Fruit fly (Drosophila melanogaster) whole organism, embryonic: ENCODE data around the gene CalpB.

ENCODE experiments used
- B-H1 ChIP-seq: fragments of 200-800 bp; sonication (Bioruptor generic); IDR thresholded peaks from 3 replicates; pipeline ENCODE4 v1.3.6; 2022; ENCODE audit warnings: missing biosample characterization, missing genetic modification characterization
- CG10543 ChIP-seq: fragments of 200-800 bp; sonication (Bioruptor generic); optimal IDR thresholded peaks from 3 replicates; lab custom pipeline; 2017; ENCODE audit warnings: missing biosample characterization, mild to moderate bottlenecking, missing genetic modification characterization, moderate library complexity
- CG11504 ChIP-seq: fragments of 200-800 bp; sonication (Bioruptor generic); optimal IDR thresholded peaks from 3 replicates; lab custom pipeline; 2019; ENCODE audit warnings: missing biosample characterization, mild to moderate bottlenecking, missing genetic modification characterization, moderate library complexity
- CG12219 ChIP-seq: fragments of 200-800 bp; sonication (Bioruptor generic); optimal IDR thresholded peaks from 3 replicates; lab custom pipeline; 2018; ENCODE audit warnings: missing biosample characterization, mild to moderate bottlenecking, missing genetic modification characterization
- CG13775 ChIP-seq: fragments of 200-800 bp; sonication (Bioruptor generic); optimal IDR thresholded peaks from 3 replicates; lab custom pipeline; 2017; ENCODE audit warnings: missing biosample characterization, mild to moderate bottlenecking, missing genetic modification characterization
- CG14965 ChIP-seq: fragments of 200-800 bp; sonication (Bioruptor generic); optimal IDR thresholded peaks from 2 replicates; lab custom pipeline; 2016; ENCODE audit warnings: missing biosample characterization, missing genetic modification characterization, borderline replicate concordance
- CG15073 ChIP-seq: fragments of 200-800 bp; sonication (Bioruptor generic); optimal IDR thresholded peaks from 2 replicates; lab custom pipeline; 2016; ENCODE audit warnings: missing biosample characterization, missing genetic modification characterization
- CG18011 ChIP-seq: fragments of 200-800 bp; sonication (Bioruptor generic); optimal IDR thresholded peaks from 2 replicates; lab custom pipeline; 2017; ENCODE audit warnings: missing biosample characterization, missing genetic modification characterization, mild to moderate bottlenecking, moderate library complexity, missing genotype
- CG2199 ChIP-seq: fragments of 200-800 bp; sonication (Bioruptor generic); IDR thresholded peaks from 3 replicates; pipeline ENCODE4 v1.3.6; 2022; ENCODE audit warnings: missing biosample characterization, missing genetic modification characterization
- CG3163 ChIP-seq: fragments of 200-800 bp; sonication (Bioruptor generic); optimal IDR thresholded peaks from 3 replicates; lab custom pipeline; 2016; ENCODE audit warnings: missing biosample characterization, missing genetic modification characterization
- CG32772 ChIP-seq: fragments of 200-800 bp; sonication (Bioruptor generic); IDR thresholded peaks from 2 replicates; pipeline ENCODE4 v1.3.6; 2022; ENCODE audit warnings: missing biosample characterization, missing genetic modification characterization
- CG3281 ChIP-seq: fragments of 200-800 bp; sonication (Bioruptor generic); optimal IDR thresholded peaks from 3 replicates; lab custom pipeline; 2017; ENCODE audit warnings: missing biosample characterization, mild to moderate bottlenecking, missing genetic modification characterization
- CG33557 ChIP-seq: fragments of 200-800 bp; sonication (Bioruptor generic); optimal IDR thresholded peaks from 2 replicates; lab custom pipeline; 2019; ENCODE audit warnings: missing biosample characterization, mild to moderate bottlenecking, missing genetic modification characterization, moderate library complexity
- CG4360 ChIP-seq: fragments of 200-800 bp; sonication (Bioruptor generic); IDR thresholded peaks from 2 replicates; pipeline ENCODE4 v1.3.6; 2022; ENCODE audit warnings: missing biosample characterization, missing genetic modification characterization
- CG4820 ChIP-seq: fragments of 200-800 bp; sonication (Bioruptor generic); optimal IDR thresholded peaks from 3 replicates; lab custom pipeline; 2016; ENCODE audit warnings: missing biosample characterization, missing genetic modification characterization
- CG7556 ChIP-seq: fragments of 200-800 bp; sonication (Bioruptor generic); optimal IDR thresholded peaks from 2 replicates; lab custom pipeline; 2017; ENCODE audit warnings: missing biosample characterization, mild to moderate bottlenecking, missing genetic modification characterization
- CG7928 ChIP-seq: fragments of 200-800 bp; sonication (Bioruptor generic); optimal IDR thresholded peaks from 2 replicates; lab custom pipeline; 2017; ENCODE audit warnings: missing biosample characterization, mild to moderate bottlenecking, missing genetic modification characterization
- CG8290 ChIP-seq, 3 experiments: fragments of 200-800 bp; sonication (Bioruptor generic); optimal IDR thresholded peaks; 2 replicates each; lab custom pipeline; 2016 to 2019; ENCODE audit warnings: missing biosample characterization in 3 of 3, missing genetic modification characterization in 3 of 3, mild to moderate bottlenecking in 2 of 3, moderate library complexity in 1 of 3
- CG8359 ChIP-seq: fragments of 200-800 bp; sonication (Bioruptor generic); optimal IDR thresholded peaks from 2 replicates; lab custom pipeline; 2017; ENCODE audit warnings: missing biosample characterization, mild to moderate bottlenecking, missing genetic modification characterization, borderline replicate concordance
- CG9932 ChIP-seq: fragments of 200-800 bp; sonication (Bioruptor generic); IDR thresholded peaks from 2 replicates; pipeline ENCODE4 v1.3.6; 2022; ENCODE audit warnings: missing biosample characterization, missing genetic modification characterization
- Dad ChIP-seq: fragments of 200-800 bp; sonication (Bioruptor generic); optimal IDR thresholded peaks from 3 replicates; lab custom pipeline; 2016; ENCODE audit warnings: missing biosample characterization, missing genetic modification characterization
- Dip2 ChIP-seq: fragments of 200-800 bp; sonication (Bioruptor generic); IDR thresholded peaks from 2 replicates; pipeline ENCODE4 v1.3.6; 2022; ENCODE audit warnings: missing biosample characterization, missing genetic modification characterization
- Eip74EF ChIP-seq, 2 experiments: fragments of 200-800 bp in 1 of 2; fragments of >200 bp in 1 of 2; sonication (Bioruptor generic) in 1 of 2; optimal IDR thresholded peaks; 2 replicates each; lab custom pipeline; 2017 to 2019; ENCODE audit warnings: missing biosample characterization in 2 of 2, missing genetic modification characterization in 2 of 2, mild to moderate bottlenecking in 1 of 2, moderate library complexity in 1 of 2
- Fer3 ChIP-seq: fragments of 200-800 bp; sonication (Bioruptor generic); optimal IDR thresholded peaks from 2 replicates; lab custom pipeline; 2018; ENCODE audit warnings: missing biosample characterization, mild to moderate bottlenecking, missing genetic modification characterization, moderate library complexity
- HLHmδ ChIP-seq: fragments of 200-800 bp; sonication (Bioruptor generic); optimal IDR thresholded peaks from 2 replicates; lab custom pipeline; 2018; ENCODE audit warnings: missing biosample characterization, mild to moderate bottlenecking, missing genetic modification characterization, moderate library complexity
- Hr51 ChIP-seq, 2 experiments: fragments of 200-800 bp; sonication (Bioruptor generic); optimal IDR thresholded peaks; 2 replicates in 1 of 2; 3 replicates in 1 of 2; lab custom pipeline; 2016 to 2018; ENCODE audit warnings: missing biosample characterization in 2 of 2, missing genetic modification characterization in 2 of 2, mild to moderate bottlenecking in 1 of 2, moderate library complexity in 1 of 2
- Hsf ChIP-seq: fragments of 200-800 bp; sonication (Bioruptor generic); optimal IDR thresholded peaks from 3 replicates; lab custom pipeline; 2016; ENCODE audit warnings: missing biosample characterization, missing genetic modification characterization
- MBD-R2 ChIP-seq: fragments of 200-800 bp; sonication (Bioruptor generic); IDR thresholded peaks from 2 replicates; pipeline ENCODE4 v1.3.6; 2022; ENCODE audit warnings: missing biosample characterization, missing genetic modification characterization
- Oli ChIP-seq: fragments of 200-800 bp; sonication (Bioruptor generic); optimal IDR thresholded peaks from 2 replicates; lab custom pipeline; 2018; ENCODE audit warnings: missing biosample characterization, mild to moderate bottlenecking, missing genetic modification characterization, moderate library complexity
- Ravus ChIP-seq: fragments of 200-800 bp; sonication (Bioruptor generic); IDR thresholded peaks from 2 replicates; pipeline ENCODE4 v1.3.6; 2022; ENCODE audit warnings: missing biosample characterization, missing genetic modification characterization
- Sox102F ChIP-seq: fragments of 200-800 bp; sonication (Bioruptor generic); optimal IDR thresholded peaks from 2 replicates; lab custom pipeline; 2018; ENCODE audit warnings: missing biosample characterization, mild to moderate bottlenecking, missing genetic modification characterization, moderate library complexity
- Stat92E ChIP-seq, 3 experiments: fragments of >200 bp in 2 of 3; fragments of 200-800 bp in 1 of 3; sonication (Bioruptor generic) in 1 of 3; optimal IDR thresholded peaks; 2 replicates each; lab custom pipeline; 2017 to 2019; ENCODE audit warnings: missing biosample characterization in 3 of 3, missing genetic modification characterization in 3 of 3, mild to moderate bottlenecking in 1 of 3, moderate library complexity in 1 of 3
- ase ChIP-seq: fragments of 200-800 bp; sonication (Bioruptor generic); IDR thresholded peaks from 3 replicates; pipeline ENCODE4 v1.3.6; 2022; ENCODE audit warnings: missing biosample characterization, missing genetic modification characterization
- cad ChIP-seq: fragments of >200 bp; optimal IDR thresholded peaks from 2 replicates; lab custom pipeline; 2017; ENCODE audit warnings: missing biosample characterization, missing genetic modification characterization
- dan ChIP-seq: fragments of 200-800 bp; sonication (Bioruptor generic); IDR thresholded peaks from 2 replicates; pipeline ENCODE4 v1.3.6; 2022; ENCODE audit warnings: missing biosample characterization, missing genetic modification characterization
- fu2 ChIP-seq: fragments of 200-800 bp; sonication (Bioruptor generic); optimal IDR thresholded peaks from 2 replicates; lab custom pipeline; 2016; ENCODE audit warnings: missing biosample characterization, missing genetic modification characterization
- hbn ChIP-seq: fragments of 200-800 bp; sonication (Bioruptor generic); IDR thresholded peaks from 2 replicates; pipeline ENCODE4 v1.3.6; 2022; ENCODE audit warnings: missing biosample characterization, missing genetic modification characterization; ENCODE audit not compliant: partially characterized antibody
- inv ChIP-seq: fragments of 200-800 bp; sonication (Bioruptor generic); IDR thresholded peaks from 2 replicates; pipeline ENCODE4 v1.3.6; 2022; ENCODE audit warnings: missing biosample characterization, missing genetic modification characterization; ENCODE audit not compliant: partially characterized antibody
- luna ChIP-seq: fragments of 200-800 bp; sonication (Bioruptor generic); optimal IDR thresholded peaks from 2 replicates; lab custom pipeline; 2016; ENCODE audit warnings: missing biosample characterization, missing genetic modification characterization
- nau ChIP-seq: fragments of 200-800 bp; sonication (Bioruptor generic); optimal IDR thresholded peaks from 3 replicates; lab custom pipeline; 2017; ENCODE audit warnings: missing biosample characterization, mild to moderate bottlenecking, missing genetic modification characterization, missing genetic modification reagents
- nom ChIP-seq: fragments of 200-800 bp; sonication (Bioruptor generic); optimal IDR thresholded peaks from 2 replicates; lab custom pipeline; 2017; ENCODE audit warnings: missing biosample characterization, missing genetic modification characterization, mild to moderate bottlenecking, moderate library complexity, missing genetic modification reagents
- slou ChIP-seq: fragments of 200-800 bp; sonication (Bioruptor generic); optimal IDR thresholded peaks from 3 replicates; lab custom pipeline; 2016; ENCODE audit warnings: missing biosample characterization, missing genetic modification characterization
- stc ChIP-seq: fragments of 200-800 bp; sonication (Bioruptor generic); IDR thresholded peaks from 2 replicates; pipeline ENCODE4 v1.3.6; 2022; ENCODE audit warnings: missing biosample characterization, missing genetic modification characterization
- tin ChIP-seq: fragments of 200-800 bp; sonication (Bioruptor generic); optimal IDR thresholded peaks from 3 replicates; lab custom pipeline; 2016; ENCODE audit warnings: missing biosample characterization, missing genetic modification characterization
- tll ChIP-seq, 2 experiments: fragments of 200-800 bp in 1 of 2; fragments of >200 bp in 1 of 2; sonication (Bioruptor generic) in 1 of 2; optimal IDR thresholded peaks; 2 replicates each; lab custom pipeline; 2017 to 2019; ENCODE audit warnings: missing biosample characterization in 2 of 2, missing genetic modification characterization in 2 of 2, mild to moderate bottlenecking in 1 of 2, moderate library complexity in 1 of 2
- trem ChIP-seq: fragments of 200-800 bp; optimal IDR thresholded peaks from 3 replicates; lab custom pipeline; 2019; ENCODE audit warnings: missing biosample characterization, mild to moderate bottlenecking, missing genetic modification characterization, moderate library complexity
- unc-4 ChIP-seq: fragments of 200-800 bp; sonication (Bioruptor generic); IDR thresholded peaks from 2 replicates; pipeline ENCODE4 v1.3.6; 2022; ENCODE audit warnings: missing biosample characterization, missing genetic modification characterization; ENCODE audit not compliant: partially characterized antibody
- zf30C ChIP-seq: fragments of 200-800 bp; sonication (Bioruptor generic); optimal IDR thresholded peaks from 3 replicates; lab custom pipeline; 2018; ENCODE audit warnings: missing biosample characterization, mild to moderate bottlenecking, missing genetic modification characterization

CalpB gene

dm6 chr3L:9846577-9847342 lies 41.8 kb upstream of the CalpB start:
- TF ChIP-seq HLHmδ (GFP tag; lab: Kevin White, UChicago) (no peak), CG8290 (GFP tag; optimal IDR thresholded peaks at IDR 0.05; lab: Kevin White, UChicago) (no peak), CG8290 (tag; optimal IDR thresholded peaks at IDR 0.05; lab: Kevin White, UChicago) (no peak), CG18011 (GFP tag; lab: Kevin White, UChicago) (no peak), luna (GFP tag; lab: Kevin White, UChicago) (no peak), CG8359 (GFP tag; lab: Kevin White, UChicago) (no peak), CG7928 (GFP tag; lab: Kevin White, UChicago) (no peak), MBD-R2 (GFP tag; lab: Robert Waterston, UW) (0 out of 2 replicates have a peak, but pooled peaks have one; percentile 11), hbn (GFP tag; lab: Robert Waterston, UW) (no peak), CG7556 (GFP tag; lab: Kevin White, UChicago) (no peak), tll (GFP tag; optimal IDR thresholded peaks at IDR 0.05; lab: Kevin White, UChicago) (no peak), CG3281 (GFP tag; lab: Kevin White, UChicago) (peak; percentile 51), CG9932 (GFP tag; lab: Robert Waterston, UW) (peak; percentile 6; the same call in 1 of the 2 replicates), CG33557 (no peak), CG4820 (GFP tag; lab: Kevin White, UChicago) (no peak), CG13775 (no peak), nau (GFP tag; lab: Kevin White, UChicago) (no peak), Ravus (no peak), stc (GFP tag; lab: Robert Waterston, UW) (0 out of 2 replicates have a peak, but pooled peaks have one; percentile 9), Sox102F (GFP tag; lab: Kevin White, UChicago) (no peak), unc-4 (GFP tag; lab: Robert Waterston, UW) (no peak), CG3163 (GFP tag; lab: Kevin White, UChicago) (no peak), Eip74EF (GFP tag; optimal IDR thresholded peaks at IDR 0.05; lab: Kevin White, UChicago) (no peak), tin (no peak), Hr51 (GFP tag; optimal IDR thresholded peaks at IDR 0.05; lab: Kevin White, UChicago) (no peak), CG12219 (GFP tag; lab: Kevin White, UChicago) (no peak), CG14965 (GFP tag; lab: Kevin White, UChicago) (no peak), nom (GFP tag; lab: Kevin White, UChicago) (peak; percentile 16), CG11504 (tag; lab: Kevin White, UChicago) (no peak), Stat92E (GFP tag; optimal IDR thresholded peaks at IDR 0.05; lab: Kevin White, UChicago) (no peak), Hsf (GFP tag; lab: Kevin White, UChicago) (no peak), dan (GFP tag; lab: Robert Waterston, UW) (no peak), inv (GFP tag; lab: Robert Waterston, UW) (peak; percentile 55), cad (GFP tag; lab: Kevin White, UChicago) (no peak), CG32772 (GFP tag; lab: Robert Waterston, UW) (no peak), Oli (tag; lab: Kevin White, UChicago) (no peak), Dad (no peak), zf30C (GFP tag; lab: Kevin White, UChicago) (no peak), CG10543 (GFP tag; lab: Kevin White, UChicago) (peak; percentile 11), Fer3 (tag; lab: Kevin White, UChicago) (no peak), CG15073 (GFP tag; lab: Kevin White, UChicago) (no peak), CG4360 (no peak), CG2199 (no peak), slou (GFP tag; lab: Kevin White, UChicago) (no peak), ase (no peak), B-H1 (GFP tag; lab: Robert Waterston, UW) (no peak), fu2 (GFP tag; lab: Kevin White, UChicago) (no peak), trem (tag; lab: Kevin White, UChicago) (no peak), Dip2 (GFP tag; lab: Robert Waterston, UW) (no peak)
